Worm (Caenorhabditis elegans) whole organism, L4 larva: ENCODE results near the gene Y50D7A.8.

Experiments used
- D1046.2 ChIP-seq: fragments of 200-800 bp; sonication (Bioruptor generic); IDR thresholded peaks from 2 replicates; pipeline ENCODE4 v1.3.6; 2022; ENCODE audit warnings: missing genetic modification characterization, missing compliant biosample characterization
- F26F4.8 ChIP-seq: fragments of 200-800 bp; sonication (Bioruptor generic); conservative IDR thresholded peaks from 2 replicates; pipeline ENCODE4 v1.3.6; 2022; ENCODE audit warnings: missing genetic modification characterization, missing compliant biosample characterization
- F37D6.2 ChIP-seq: sonication (generic microtip); optimal IDR thresholded peaks from 2 replicates; lab custom pipeline; 2016; ENCODE audit warnings: mild to moderate bottlenecking, missing genetic modification characterization, missing compliant biosample characterization
- F44E2.7 ChIP-seq: fragments of 200-800 bp; sonication (Bioruptor generic); IDR thresholded peaks from 2 replicates; pipeline ENCODE4 v2.1.2; 2022; ENCODE audit warnings: missing genetic modification characterization, missing compliant biosample characterization
- F49E8.2 ChIP-seq: sonication (generic microtip); optimal IDR thresholded peaks from 2 replicates; lab custom pipeline; 2016; ENCODE audit warnings: missing compliant biosample characterization, mild to moderate bottlenecking, missing genetic modification characterization, borderline replicate concordance
- R02D3.7 ChIP-seq: fragments of 150-350 bp; sonication (generic microtip); optimal IDR thresholded peaks from 3 replicates; lab custom pipeline; 2014; ENCODE audit warnings: missing biosample characterization, missing genetic modification characterization
- T20F7.1 ChIP-seq: fragments of 200-800 bp; sonication (Bioruptor generic); optimal IDR thresholded peaks from 2 replicates; lab custom pipeline; 2018; ENCODE audit warnings: mild to moderate bottlenecking, missing genetic modification characterization, missing compliant biosample characterization
- T26A8.4 ChIP-seq: fragments of 200-800 bp; sonication (Bioruptor generic); IDR thresholded peaks from 2 replicates; pipeline ENCODE4 v1.3.6; 2022; ENCODE audit warnings: missing genetic modification characterization, missing compliant biosample characterization
- Y75B8A.6 ChIP-seq: fragments of 200-800 bp; sonication (Bioruptor generic); IDR thresholded peaks from 2 replicates; pipeline ENCODE4 v1.3.6; 2022; ENCODE audit warnings: missing genetic modification reagents, missing genetic modification characterization, missing compliant biosample characterization
- ZK337.2 ChIP-seq: fragments of 200-800 bp; sonication (Bioruptor generic); IDR thresholded peaks from 2 replicates; pipeline ENCODE4 v1.3.6; 2022; ENCODE audit warnings: missing genetic modification reagents, missing genetic modification characterization, missing compliant biosample characterization
- aha-1 ChIP-seq: fragments of 150-350 bp; peaks from one replicate; lab custom pipeline; 2014; ENCODE audit warnings: missing biosample characterization, missing genetic modification characterization
- arid-1 ChIP-seq: fragments of 200-800 bp; sonication (Bioruptor generic); conservative IDR thresholded peaks from 2 replicates; pipeline ENCODE4 v1.3.6; 2022; ENCODE audit warnings: missing genetic modification reagents, missing genetic modification characterization, missing compliant biosample characterization
- ctbp-1 ChIP-seq: fragments of 200-800 bp; sonication (Bioruptor generic); IDR thresholded peaks from 2 replicates; pipeline ENCODE4 v1.3.6; 2022; ENCODE audit warnings: missing genetic modification reagents, missing genetic modification characterization, missing compliant biosample characterization
- daf-16 ChIP-seq, 3 experiments: sonication (generic microtip); optimal IDR thresholded peaks; 2 replicates each; lab custom pipeline; 2016 to 2017; ENCODE audit warnings: missing genetic modification characterization in 3 of 3, missing genetic modification reagents in 3 of 3, mild to moderate bottlenecking in 2 of 3, missing compliant biosample characterization in 2 of 3, missing biosample characterization in 1 of 3, moderate library complexity in 1 of 3
- daf-19 ChIP-seq: fragments of 200-800 bp; sonication (Bioruptor generic); conservative IDR thresholded peaks from 2 replicates; pipeline ENCODE4 v1.3.6; 2022; ENCODE audit warnings: missing genetic modification characterization, missing compliant biosample characterization
- dmd-6 ChIP-seq: fragments of 200-800 bp; sonication (Bioruptor generic); IDR thresholded peaks from 2 replicates; pipeline ENCODE4 v1.3.6; 2022; ENCODE audit warnings: missing genetic modification reagents, missing genetic modification characterization, missing compliant biosample characterization
- duxl-1 ChIP-seq: sonication (generic microtip); optimal IDR thresholded peaks from 2 replicates; lab custom pipeline; 2016; ENCODE audit warnings: mild to moderate bottlenecking, missing genetic modification characterization, moderate library complexity, missing compliant biosample characterization; ENCODE audit not compliant: poor library complexity
- dve-1 ChIP-seq: sonication (generic microtip); optimal IDR thresholded peaks from 2 replicates; lab custom pipeline; 2017; ENCODE audit warnings: antibody characterized with exemption, mild to moderate bottlenecking, missing genetic modification characterization, missing compliant biosample characterization; ENCODE audit not compliant: insufficient read depth
- egl-27 ChIP-seq: sonication (generic microtip); optimal IDR thresholded peaks from 3 replicates; lab custom pipeline; 2017; ENCODE audit warnings: missing biosample characterization, missing genetic modification reagents, missing genetic modification characterization
- egl-43 ChIP-seq: fragments of 200-800 bp; sonication (Bioruptor generic); IDR thresholded peaks from 2 replicates; pipeline ENCODE4 v1.3.6; 2022; ENCODE audit warnings: missing genetic modification reagents, missing genetic modification characterization, missing compliant biosample characterization
- hif-1 ChIP-seq, 2 experiments: sonication (generic microtip); optimal IDR thresholded peaks; 2 replicates each; lab custom pipeline; 2016 to 2017; ENCODE audit warnings: missing compliant biosample characterization in 2 of 2, missing genetic modification characterization in 2 of 2, missing genetic modification reagents in 2 of 2, missing genotype in 2 of 2, mild to moderate bottlenecking in 1 of 2
- hlh-11 ChIP-seq: fragments of 200-800 bp; sonication (Bioruptor generic); optimal IDR thresholded peaks from 2 replicates; lab custom pipeline; 2018; ENCODE audit warnings: mild to moderate bottlenecking, missing genetic modification characterization, missing compliant biosample characterization
- lin-13 ChIP-seq: fragments of 150-350 bp; optimal IDR thresholded peaks from 2 replicates; lab custom pipeline; 2014; ENCODE audit warnings: missing biosample characterization, missing genetic modification reagents, missing genetic modification characterization
- lin-38 ChIP-seq: fragments of 200-800 bp; sonication (Bioruptor generic); IDR thresholded peaks from 2 replicates; pipeline ENCODE4 v1.3.6; 2022; ENCODE audit warnings: missing genetic modification reagents, missing genetic modification characterization, missing compliant biosample characterization
- lin-39 ChIP-seq: fragments of 150-350 bp; optimal IDR thresholded peaks from 2 replicates; lab custom pipeline; 2014; ENCODE audit warnings: missing biosample characterization, missing genetic modification reagents, missing genetic modification characterization
- lsy-2 ChIP-seq, 2 experiments: fragments of 150-350 bp in 1 of 2; sonication (generic microtip) in 1 of 2; optimal IDR thresholded peaks; 2 replicates each; lab custom pipeline; 2014 to 2017; ENCODE audit warnings: missing biosample characterization in 2 of 2, missing genetic modification characterization in 2 of 2
- madf-5 ChIP-seq, 2 experiments: fragments of 200-800 bp; sonication (Bioruptor generic); IDR thresholded peaks; 2 replicates each; pipeline ENCODE4 v1.3.6; 2022; ENCODE audit warnings: missing compliant biosample characterization in 2 of 2, missing genetic modification characterization in 2 of 2
- madf-9 ChIP-seq: fragments of 200-800 bp; sonication (Bioruptor generic); conservative IDR thresholded peaks from 2 replicates; pipeline ENCODE4 v1.3.6; 2022; ENCODE audit warnings: missing genetic modification reagents, missing genetic modification characterization, missing compliant biosample characterization
- mdl-1 ChIP-seq, 2 experiments: fragments of 150-350 bp in 1 of 2; sonication (generic microtip) in 1 of 2; optimal IDR thresholded peaks; 2 replicates each; lab custom pipeline; 2014 to 2017; ENCODE audit warnings: missing biosample characterization in 2 of 2, missing genetic modification characterization in 2 of 2
- mep-1 ChIP-seq: fragments of 150-350 bp; sonication (generic microtip); optimal IDR thresholded peaks from 3 replicates; lab custom pipeline; 2014; ENCODE audit warnings: missing biosample characterization, missing genetic modification characterization
- nhr-10 ChIP-seq: fragments of 150-350 bp; optimal IDR thresholded peaks from 2 replicates; lab custom pipeline; 2014; ENCODE audit warnings: missing biosample characterization, missing genetic modification characterization
- nhr-237 ChIP-seq: sonication (generic microtip); optimal IDR thresholded peaks from 2 replicates; lab custom pipeline; 2017; ENCODE audit warnings: missing biosample characterization, missing genetic modification characterization
- nhr-25 ChIP-seq: sonication (generic microtip); optimal IDR thresholded peaks from 2 replicates; lab custom pipeline; 2017; ENCODE audit warnings: missing genetic modification characterization, mild to moderate bottlenecking, missing compliant biosample characterization, antibody characterized with exemption, moderate library complexity, borderline replicate concordance; ENCODE audit not compliant: insufficient read depth
- nhr-42 ChIP-seq: fragments of 200-800 bp; sonication (Bioruptor generic); IDR thresholded peaks from 2 replicates; pipeline ENCODE4 v1.3.6; 2022; ENCODE audit warnings: missing genetic modification characterization, missing compliant biosample characterization
- nhr-76 ChIP-seq: fragments of 150-350 bp; optimal IDR thresholded peaks from 2 replicates; lab custom pipeline; 2014; ENCODE audit warnings: missing biosample characterization, missing genetic modification characterization
- pha-4 ChIP-seq, 2 experiments: fragments of 150-350 bp in 1 of 2; fragments of 200-800 bp in 1 of 2; sonication (Bioruptor generic) in 1 of 2; IDR thresholded peaks in 1 of 2; optimal IDR thresholded peaks in 1 of 2; 2 replicates each; pipeline versions ENCODE4 v1.3.6 to Lab custom; 2014 to 2022; ENCODE audit warnings: missing genetic modification characterization in 2 of 2, missing genetic modification reagents in 2 of 2, missing biosample characterization in 1 of 2, missing compliant biosample characterization in 1 of 2
- saeg-2 ChIP-seq: fragments of 200-800 bp; sonication (Bioruptor generic); IDR thresholded peaks from 2 replicates; pipeline ENCODE4 v1.3.6; 2022; ENCODE audit warnings: missing genetic modification reagents, missing genetic modification characterization, missing compliant biosample characterization
- set-16 ChIP-seq: fragments of 200-800 bp; sonication (Bioruptor generic); IDR thresholded peaks from 2 replicates; pipeline ENCODE4 v1.3.6; 2022; ENCODE audit warnings: missing genetic modification reagents, missing genetic modification characterization, missing compliant biosample characterization
- snpc-1.2 ChIP-seq: fragments of 200-800 bp; sonication (Bioruptor generic); IDR thresholded peaks from 2 replicates; pipeline ENCODE4 v1.3.6; 2022; ENCODE audit warnings: missing genetic modification reagents, missing genetic modification characterization, missing compliant biosample characterization
- spr-1 ChIP-seq: sonication (generic microtip); optimal IDR thresholded peaks from 2 replicates; lab custom pipeline; 2016; ENCODE audit warnings: mild to moderate bottlenecking, missing genetic modification characterization, missing compliant biosample characterization
- unc-39 ChIP-seq: sonication (generic microtip); optimal IDR thresholded peaks from 2 replicates; lab custom pipeline; 2017; ENCODE audit warnings: missing biosample characterization, missing genetic modification characterization
- unc-62 ChIP-seq, 3 experiments: fragments of 150-350 bp in 1 of 3; sonication (generic microtip); optimal IDR thresholded peaks in 2 of 3; peaks in 1 of 3; 1 replicate in 1 of 3; 2 replicates in 2 of 3; lab custom pipeline; 2014 to 2017; ENCODE audit warnings: missing biosample characterization in 3 of 3, missing genetic modification characterization in 3 of 3, missing genetic modification reagents in 3 of 3, missing genotype in 1 of 3
- vab-7 ChIP-seq: fragments of 200-800 bp; sonication (Bioruptor generic); IDR thresholded peaks from 2 replicates; pipeline ENCODE4 v1.3.6; 2022; ENCODE audit warnings: missing genetic modification reagents, missing genetic modification characterization, missing compliant biosample characterization
- zfp-2 ChIP-seq: sonication (generic microtip); optimal IDR thresholded peaks from 2 replicates; lab custom pipeline; 2016; ENCODE audit warnings: mild to moderate bottlenecking, missing genetic modification characterization, missing compliant biosample characterization
- zip-11 ChIP-seq: fragments of 200-800 bp; sonication (Bioruptor generic); IDR thresholded peaks from 2 replicates; pipeline ENCODE4 v1.3.6; 2022; ENCODE audit warnings: missing genetic modification characterization, missing compliant biosample characterization

Y50D7A.8 gene

ce11 chrIII:349511-350165 is 6.6 kb upstream of the Y50D7A.8 start (continued):
- TF ChIP-seq hif-1 (tag; optimal IDR thresholded peaks at IDR 0.05; lab: Kevin White, UChicago) (peak; percentile 56 to 90), dmd-6 (GFP tag; lab: Robert Waterston, UW) (peak; percentile 95), mep-1 (peak; percentile 96), T20F7.1 (GFP tag; lab: Kevin White, UChicago) (peak; percentile 86), madf-9 (GFP tag; lab: Robert Waterston, UW) (peak; percentile 95), nhr-76 (tag; lab: Kevin White, UChicago) (no peak), nhr-42 (GFP tag; lab: Robert Waterston, UW) (peak; percentile 49; the same call in 1 of the 2 replicates), Y75B8A.6 (GFP tag; lab: Robert Waterston, UW) (no peak), arid-1 (GFP tag; lab: Robert Waterston, UW) (peak; percentile 57; the same call in 1 of the 2 replicates), vab-7 (GFP tag; lab: Robert Waterston, UW) (peak; percentile 52), lin-13 (peak; percentile 89), R02D3.7 (tag; lab: Kevin White, UChicago) (no peak), T26A8.4 (GFP tag; lab: Robert Waterston, UW) (peak; percentile 96), zfp-2 (tag; lab: Kevin White, UChicago) (peak; percentile 71)

- TF ChIP-seq hlh-11 (tag; lab: Kevin White, UChicago) (no peak), D1046.2 (GFP tag; lab: Robert Waterston, UW) (no peak), spr-1 (tag; lab: Kevin White, UChicago) (no peak), ctbp-1 (no peak), lin-39 (tag; lab: Kevin White, UChicago) (no peak), dve-1 (peak; percentile 3), ZK337.2 (GFP tag; lab: Robert Waterston, UW) (no peak), saeg-2 (no peak), snpc-1.2 (GFP tag; lab: Robert Waterston, UW) (no peak), F44E2.7 (GFP tag; lab: Robert Waterston, UW) (no peak), egl-27 (no peak), nhr-10 (tag; lab: Kevin White, UChicago) (no peak), F26F4.8 (no peak), lsy-2 (tag; optimal IDR thresholded peaks at IDR 0.05; lab: Kevin White, UChicago) (peak in 1 of 2 experiments; percentile 41), T20F7.1 (GFP tag; lab: Kevin White, UChicago) (peak; percentile 9), F49E8.2 (tag; lab: Kevin White, UChicago) (no peak), egl-43 (no peak), daf-16 (GFP tag; optimal IDR thresholded peaks at IDR 0.05; lab: Kevin White, UChicago) (no peak), daf-16 (tag; optimal IDR thresholded peaks at IDR 0.05; lab: Kevin White, UChicago) (peak; percentile 23), nhr-237 (tag; lab: Kevin White, UChicago) (no peak), unc-39 (no peak), vab-7 (GFP tag; lab: Robert Waterston, UW) (no peak), F37D6.2 (tag; lab: Kevin White, UChicago) (no peak), lin-38 (GFP tag; lab: Robert Waterston, UW) (peak; percentile 48; the same call in 1 of the 2 replicates), Y75B8A.6 (GFP tag; lab: Robert Waterston, UW) (no peak), aha-1 (tag; lab: Kevin White, UChicago) (no peak), nhr-25 (tag; lab: Kevin White, UChicago) (no peak), set-16 (no peak), unc-62 (GFP tag; optimal IDR thresholded peaks at IDR 0.05 in 1 of 2; lab: Kevin White, UChicago) (peak in 1 of 2 experiments; percentile 78), unc-62 (tag; optimal IDR thresholded peaks at IDR 0.05; lab: Kevin White, UChicago) (no peak), mdl-1 (tag; optimal IDR thresholded peaks at IDR 0.05; lab: Kevin White, UChicago) (no peak), duxl-1 (tag; lab: Kevin White, UChicago) (no peak), zip-11 (GFP tag; lab: Robert Waterston, UW) (no peak), pha-4 (GFP tag; IDR thresholded peaks at IDR 0.05; lab: Robert Waterston, UW) (0 out of 2 replicates have a peak, but pooled peaks have one; percentile 11), pha-4 (tag; optimal IDR thresholded peaks at IDR 0.05; lab: Kevin White, UChicago) (no peak), madf-5 (GFP tag; IDR thresholded peaks at IDR 0.05; lab: Robert Waterston, UW) (no peak), daf-19 (GFP tag; lab: Robert Waterston, UW) (no peak)
These were observed 5.4 kb upstream of the Y50D7A.8 start for ce11 chrIII:348465-348864.
